Fruit fly (Drosophila melanogaster): Measurements from ENCODE around the gene Smn.

Smn gene

dm6 chr3L:16587994-16588622 lies 6.8 kb upstream of the Smn start (continued):
- TF ChIP-seq Eip75B (GFP tag; optimal IDR thresholded peaks at IDR 0.05) = peak; percentile 32
- peak; percentile 21 for TF ChIP-seq CG11902 (GFP tag; optimal IDR thresholded peaks at IDR 0.05)

dm6 chr3L:16586989-16587388 lies 5.6 kb upstream of the Smn start, which contains the start of the genes Syx8 and CG32163:
Syx8 (minus strand) TSS chr3L:16587057.
CG32163 (plus strand) TSS chr3L:16587157.
- no peak for TF ChIP-seq CG32006 (GFP tag; optimal IDR thresholded peaks at IDR 0.05)
- no peak for TF ChIP-seq Gug (GFP tag; IDR thresholded peaks at IDR 0.05)
- TF ChIP-seq Sox14 (GFP tag; optimal IDR thresholded peaks at IDR 0.05) = peak; percentile 32
- TF ChIP-seq CG6276 (GFP tag; optimal IDR thresholded peaks at IDR 0.05) = no peak
- no peak for TF ChIP-seq Sox15 (GFP tag; optimal IDR thresholded peaks at IDR 0.05)
- no peak for TF ChIP-seq CG6854 (GFP tag; optimal IDR thresholded peaks at IDR 0.05)
- no peak for TF ChIP-seq CG7368 (GFP tag; optimal IDR thresholded peaks at IDR 0.05)
- TF ChIP-seq Ets21C (GFP tag; optimal IDR thresholded peaks at IDR 0.05) = no peak

- TF ChIP-seq topi (GFP tag; optimal IDR thresholded peaks at IDR 0.05) = peak; percentile 16
- no peak for TF ChIP-seq achi (GFP tag; optimal IDR thresholded peaks at IDR 0.05)
- TF ChIP-seq Hr4 (GFP tag; optimal IDR thresholded peaks at IDR 0.05) = no peak
- no peak for TF ChIP-seq CG31627 (GFP tag; optimal IDR thresholded peaks at IDR 0.05)
- no peak for TF ChIP-seq CG34406 (GFP tag; optimal IDR thresholded peaks at IDR 0.05)
- peak; percentile 42 for TF ChIP-seq Eip78C (GFP tag)
- no peak for TF ChIP-seq Gug (GFP tag; IDR thresholded peaks at IDR 0.05)
- peak; percentile 18 for TF ChIP-seq esn (GFP tag; optimal IDR thresholded peaks at IDR 0.05)
- peak; percentile 17 for TF ChIP-seq CG3032 (tag; optimal IDR thresholded peaks at IDR 0.05)
- no peak for TF ChIP-seq CG11902 (GFP tag; optimal IDR thresholded peaks at IDR 0.05)
- TF ChIP-seq CG6276 (GFP tag; optimal IDR thresholded peaks at IDR 0.05) = no peak
- TF ChIP-seq Sox15 (GFP tag; optimal IDR thresholded peaks at IDR 0.05) = no peak
- no peak for TF ChIP-seq svp (GFP tag)
- TF ChIP-seq lz (GFP tag; optimal IDR thresholded peaks at IDR 0.05) = peak; percentile 31
- TF ChIP-seq Hr39 (GFP tag; optimal IDR thresholded peaks at IDR 0.05) = no peak
- TF ChIP-seq CG8119 (GFP tag; IDR thresholded peaks at IDR 0.05) = no peak
- TF ChIP-seq CG1621 (tag; optimal IDR thresholded peaks at IDR 0.05) = peak; percentile 78
- TF ChIP-seq dsx (GFP tag; optimal IDR thresholded peaks at IDR 0.05; ENCODE audit: poor library complexity, severe bottlenecking) = no peak
- TF ChIP-seq CG16779 (tag; optimal IDR thresholded peaks at IDR 0.05) = no peak
- no peak for TF ChIP-seq Ets96B (tag; optimal IDR thresholded peaks at IDR 0.05)
- TF ChIP-seq CG10669 (GFP tag; optimal IDR thresholded peaks at IDR 0.05) = no peak
- no peak for TF ChIP-seq CG8319 (GFP tag; optimal IDR thresholded peaks at IDR 0.05)
- TF ChIP-seq OdsH (GFP tag; optimal IDR thresholded peaks at IDR 0.05) = no peak
- TF ChIP-seq Sox14 (GFP tag; optimal IDR thresholded peaks at IDR 0.05) = peak; percentile 34
- TF ChIP-seq salr (GFP tag; optimal IDR thresholded peaks at IDR 0.05) = no peak
Observed at dm6 chr3L:16584074-16584578, 2.8 kb upstream of the Smn start, which contains the start of gene UQCR-C2. UQCR-C2 (plus strand) TSS chr3L:16584124.

- TF ChIP-seq Hr4 (GFP tag; optimal IDR thresholded peaks at IDR 0.05) = peak; percentile 38
- TF ChIP-seq salr (GFP tag; optimal IDR thresholded peaks at IDR 0.05) = no peak
- TF ChIP-seq CG34406 (GFP tag; optimal IDR thresholded peaks at IDR 0.05) = peak; percentile 2
- 0 out of 2 replicates have a peak, but pooled peaks have one; percentile 12 for TF ChIP-seq CG15336 (GFP tag; IDR thresholded peaks at IDR 0.05)
- peak; percentile 45 for TF ChIP-seq Hr39 (GFP tag; optimal IDR thresholded peaks at IDR 0.05)
- TF ChIP-seq CG31627 (GFP tag; optimal IDR thresholded peaks at IDR 0.05) = peak; percentile 33
- TF ChIP-seq Gug (GFP tag; IDR thresholded peaks at IDR 0.05) = 0 out of 2 replicates have a peak, but pooled peaks have one; percentile 8
- TF ChIP-seq CG10631 (GFP tag; optimal IDR thresholded peaks at IDR 0.05) = peak; percentile 41
- TF ChIP-seq CG32006 (GFP tag; optimal IDR thresholded peaks at IDR 0.05) = peak; percentile 20
- TF ChIP-seq esn (GFP tag; optimal IDR thresholded peaks at IDR 0.05) = peak; percentile 47
- no peak for TF ChIP-seq fkh (GFP tag; optimal IDR thresholded peaks at IDR 0.05)
- no peak for TF ChIP-seq achi (GFP tag; optimal IDR thresholded peaks at IDR 0.05)
- no peak for TF ChIP-seq CG10669 (GFP tag; optimal IDR thresholded peaks at IDR 0.05)
- TF ChIP-seq Lpt (GFP tag; optimal IDR thresholded peaks at IDR 0.05) = no peak
- TF ChIP-seq Eip78C (GFP tag) = peak; percentile 80
- TF ChIP-seq topi (GFP tag; optimal IDR thresholded peaks at IDR 0.05) = peak; percentile 25
- TF ChIP-seq CG9139 (GFP tag; optimal IDR thresholded peaks at IDR 0.05) = no peak
- TF ChIP-seq CG7368 (GFP tag; optimal IDR thresholded peaks at IDR 0.05) = no peak
- no peak for TF ChIP-seq eg (GFP tag; IDR thresholded peaks at IDR 0.05)
- TF ChIP-seq CG16779 (tag; optimal IDR thresholded peaks at IDR 0.05) = no peak
- TF ChIP-seq CG4318 (GFP tag; optimal IDR thresholded peaks at IDR 0.05) = no peak
- peak; percentile 3 for TF ChIP-seq dsx (GFP tag; optimal IDR thresholded peaks at IDR 0.05; ENCODE audit: poor library complexity, severe bottlenecking)
- no peak for TF ChIP-seq CG11294 (GFP tag; IDR thresholded peaks at IDR 0.05)
- TF ChIP-seq Hr38 (GFP tag; optimal IDR thresholded peaks at IDR 0.05) = no peak
- TF ChIP-seq vri (GFP tag; optimal IDR thresholded peaks at IDR 0.05) = no peak
- no peak for TF ChIP-seq fd85E (GFP tag; optimal IDR thresholded peaks at IDR 0.05)
- TF ChIP-seq CG3032 (tag; optimal IDR thresholded peaks at IDR 0.05) = peak; percentile 38
Observed at dm6 chr3L:16582678-16583315, 1.4 kb upstream of the Smn start, which contains the start of gene Rpn12. Rpn12 (plus strand) TSS chr3L:16583028.

Measured in whole organism, prepupa.